Fruit fly (Drosophila melanogaster): ENCODE results near the gene CG31301.

Gene CG31301

DNA sequence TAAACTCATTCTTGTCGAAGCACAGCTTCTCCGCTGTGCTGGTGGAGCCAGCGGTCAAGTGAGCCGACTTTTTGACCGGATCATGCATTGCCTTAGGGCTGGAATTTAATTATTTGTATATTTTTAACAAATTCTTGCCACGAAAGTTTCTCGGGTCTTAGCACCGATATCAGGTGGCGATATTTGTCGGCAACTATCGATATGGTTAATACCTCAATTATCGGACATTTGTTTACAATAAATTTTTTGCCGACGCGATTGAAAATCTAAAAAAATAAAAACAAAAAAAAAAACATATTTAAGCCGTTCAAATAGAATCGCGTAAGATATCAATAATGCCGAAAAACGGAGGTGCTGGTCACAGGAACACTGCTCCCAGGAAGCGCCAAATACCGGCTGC, 15.5 kb downstream of the CG31301 start, which contains the start of the genes Cog2 and Trax:
Gene Cog2, minus strand, starts transcription at position 168 of the 400 bp plus-strand sequence.
Gene Trax, plus strand, starts transcription at position 203 of the 400 bp plus-strand sequence.
- TF ChIP-seq Sin3A (optimal IDR thresholded peaks at IDR 0.05) (peak; percentile 41), Dp (GFP tag; optimal IDR thresholded peaks at IDR 0.05) (peak; percentile 18), MBD-R2 (GFP tag; IDR thresholded peaks at IDR 0.05) (peak; percentile 82), gem (tag; optimal IDR thresholded peaks at IDR 0.05) (no peak), CG10267 (tag; optimal IDR thresholded peaks at IDR 0.05) (peak; percentile 60), Doc3 (GFP tag; IDR thresholded peaks at IDR 0.05; ENCODE audit: partially characterized antibody) (peak; percentile 94), CG16779 (GFP tag; IDR thresholded peaks at IDR 0.05) (no peak), trem (tag; optimal IDR thresholded peaks at IDR 0.05) (no peak), zen2 (GFP tag; IDR thresholded peaks at IDR 0.05; ENCODE audit: partially characterized antibody) (peak; percentile 92), nerfin-2 (GFP tag; IDR thresholded peaks at IDR 0.05; ENCODE audit: partially characterized antibody) (peak; percentile 53; the same call in 1 of the 2 replicates), Fer2 (tag; optimal IDR thresholded peaks at IDR 0.05) (no peak), Sry-δ (GFP tag; optimal IDR thresholded peaks at IDR 0.05) (peak; percentile 75), CG7963 (GFP tag; IDR thresholded peaks at IDR 0.05; ENCODE audit: partially characterized antibody) (peak; percentile 75), ase (GFP tag; IDR thresholded peaks at IDR 0.05) (no peak), CG11723 (GFP tag; optimal IDR thresholded peaks at IDR 0.05) (no peak), CG11398 (GFP tag; optimal IDR thresholded peaks at IDR 0.05) (no peak), CG4617 (GFP tag; optimal IDR thresholded peaks at IDR 0.05; ENCODE audit: borderline replicate concordance) (peak; percentile 49), Med (GFP tag) (peak; percentile 73), CG2129 (GFP tag; IDR thresholded peaks at IDR 0.05; ENCODE audit: partially characterized antibody) (peak; percentile 83), amos (GFP tag; IDR thresholded peaks at IDR 0.05; ENCODE audit: partially characterized antibody) (peak; percentile 82), pzg (GFP tag; optimal IDR thresholded peaks at IDR 0.05) (peak; percentile 36), dmrt99B (tag; optimal IDR thresholded peaks at IDR 0.05) (no peak), tll (GFP tag; optimal IDR thresholded peaks at IDR 0.05) (no peak), mld (GFP tag; IDR thresholded peaks at IDR 0.05; ENCODE audit: partially characterized antibody) (peak; percentile 71; the same call in 2 of the 3 replicates), inv (GFP tag; IDR thresholded peaks at IDR 0.05; ENCODE audit: partially characterized antibody) (peak; percentile 69), ci (GFP tag; IDR thresholded peaks at IDR 0.05) (no peak), CG6791 (GFP tag; IDR thresholded peaks at IDR 0.05; ENCODE audit: partially characterized antibody) (peak; percentile 89), CG10147 (GFP tag; optimal IDR thresholded peaks at IDR 0.05) (no peak), Mad (GFP tag; optimal IDR thresholded peaks at IDR 0.05) (no peak), CG3847 (GFP tag; IDR thresholded peaks at IDR 0.05) (no peak), CG10431 (GFP tag; optimal IDR thresholded peaks at IDR 0.05) (no peak), tna (GFP tag; IDR thresholded peaks at IDR 0.05; ENCODE audit: partially characterized antibody) (peak; percentile 78), CG18011 (GFP tag; optimal IDR thresholded peaks at IDR 0.05) (no peak), CG14860 (GFP tag; IDR thresholded peaks at IDR 0.05; ENCODE audit: partially characterized antibody) (peak; percentile 72), twi (tag; optimal IDR thresholded peaks at IDR 0.05) (no peak), kni (GFP tag; optimal IDR thresholded peaks at IDR 0.05) (no peak), CG34422 (GFP tag; IDR thresholded peaks at IDR 0.05) (0 out of 3 replicates have a peak, but pooled peaks have one; percentile 9), Mrtf (GFP tag; IDR thresholded peaks at IDR 0.05) (no peak), YL-1 (GFP tag; optimal IDR thresholded peaks at IDR 0.05) (peak; percentile 41), Usf (GFP tag; optimal IDR thresholded peaks at IDR 0.05) (no peak), ATbp (GFP tag; optimal IDR thresholded peaks at IDR 0.05) (no peak), bbx (GFP tag; IDR thresholded peaks at IDR 0.05; ENCODE audit: partially characterized antibody) (peak; percentile 93), CG13287 (GFP tag; IDR thresholded peaks at IDR 0.05; ENCODE audit: partially characterized antibody) (peak; percentile 95), vnd (GFP tag; IDR thresholded peaks at IDR 0.05; ENCODE audit: partially characterized antibody) (peak; percentile 82), Dref (GFP tag; IDR thresholded peaks at IDR 0.05) (peak; percentile 76), CG3281 (GFP tag; optimal IDR thresholded peaks at IDR 0.05) (no peak), E2f2 (GFP tag; IDR thresholded peaks at IDR 0.05) (peak; percentile 33; the same call in 1 of the 2 replicates), ftz-f1 (GFP tag; optimal IDR thresholded peaks at IDR 0.05) (peak; percentile 37)
